Worm (Caenorhabditis elegans) whole organism, L2 larva: ENCODE measurements around the gene Y38A10A.2.

Experiments
- ZK546.5 ChIP-seq: sonication (generic microtip); optimal IDR thresholded peaks from 2 replicates; lab custom pipeline; 2017; ENCODE audit warnings: missing biosample characterization, missing genetic modification characterization
- skn-1 ChIP-seq: sonication (generic microtip); optimal IDR thresholded peaks from 2 replicates; lab custom pipeline; 2017; ENCODE audit warnings: missing biosample characterization, missing genetic modification characterization
- snpc-4 ChIP-seq: fragments of 150-350 bp; optimal IDR thresholded peaks from 2 replicates; lab custom pipeline; 2014; ENCODE audit warnings: missing biosample characterization, missing genetic modification characterization

ce11 chrV:6012401-6012800 lies 50.8 kb downstream of the Y38A10A.2 start:
- TF ChIP-seq skn-1 (tag; lab: Kevin White, UChicago) (no peak), snpc-4 (no peak), ZK546.5 (tag; lab: Kevin White, UChicago) (no peak)
